Fruit fly (Drosophila melanogaster) whole organism, embryonic: ENCODE results near the gene CG15011.

Source experiments
- Ada2b ChIP-seq: fragments of 200-800 bp; sonication (Bioruptor generic); IDR thresholded peaks from 2 replicates; pipeline ENCODE4 v1.3.6; 2022; ENCODE audit warnings: missing biosample characterization, missing genetic modification characterization
- Awh ChIP-seq: fragments of 200-800 bp; sonication (Bioruptor generic); IDR thresholded peaks from 2 replicates; pipeline ENCODE4, ENCODE4 v1.3.6; 2022; ENCODE audit warnings: missing biosample characterization, missing genetic modification characterization
- CG10366 ChIP-seq: fragments of 200-800 bp; sonication (Bioruptor generic); IDR thresholded peaks from 2 replicates; pipeline ENCODE4 v1.3.6; 2022; ENCODE audit warnings: missing biosample characterization, missing genetic modification characterization
- CG10979 ChIP-seq: fragments of 200-800 bp; sonication (Bioruptor generic); optimal IDR thresholded peaks from 2 replicates; lab custom pipeline; 2018; ENCODE audit warnings: missing biosample characterization, mild to moderate bottlenecking, missing genetic modification characterization, moderate library complexity
- CG12219 ChIP-seq: fragments of 200-800 bp; sonication (Bioruptor generic); optimal IDR thresholded peaks from 3 replicates; lab custom pipeline; 2018; ENCODE audit warnings: missing biosample characterization, mild to moderate bottlenecking, missing genetic modification characterization
- CG12391 ChIP-seq: fragments of 200-800 bp; sonication (Bioruptor generic); optimal IDR thresholded peaks from 3 replicates; lab custom pipeline; 2018; ENCODE audit warnings: missing biosample characterization, mild to moderate bottlenecking, missing genetic modification characterization, moderate library complexity
- CG12659 ChIP-seq: fragments of 200-800 bp; sonication (Bioruptor generic); optimal IDR thresholded peaks from 3 replicates; lab custom pipeline; 2017; ENCODE audit warnings: mild to moderate bottlenecking, missing biosample characterization, missing genetic modification reagents, missing genetic modification characterization
- CG13296 ChIP-seq: fragments of 200-800 bp; sonication (Bioruptor generic); optimal IDR thresholded peaks from 3 replicates; lab custom pipeline; 2018; ENCODE audit warnings: missing biosample characterization, mild to moderate bottlenecking, missing genetic modification characterization
- CG13424 ChIP-seq: fragments of 200-800 bp; sonication (Bioruptor generic); optimal IDR thresholded peaks from 2 replicates; lab custom pipeline; 2019; ENCODE audit warnings: missing biosample characterization, mild to moderate bottlenecking, missing genetic modification characterization, moderate library complexity
- CG14014 ChIP-seq: fragments of 200-800 bp; sonication (Bioruptor generic); IDR thresholded peaks from 2 replicates; pipeline ENCODE4 v1.3.6; 2022; ENCODE audit warnings: missing biosample characterization, missing genetic modification characterization
- CG15514 ChIP-seq: fragments of 200-800 bp; sonication (Bioruptor generic); optimal IDR thresholded peaks from 3 replicates; lab custom pipeline; 2017; ENCODE audit warnings: missing biosample characterization, missing genetic modification characterization, mild to moderate bottlenecking, moderate library complexity, missing genetic modification reagents
- CG17361 ChIP-seq: fragments of 200-800 bp; sonication (Bioruptor generic); IDR thresholded peaks from 3 replicates; pipeline ENCODE4 v1.3.6; 2022; ENCODE audit warnings: missing biosample characterization, missing genetic modification characterization
- CG2120 ChIP-seq: fragments of 200-800 bp; sonication (Bioruptor generic); optimal IDR thresholded peaks from 3 replicates; lab custom pipeline; 2016; ENCODE audit warnings: missing biosample characterization, missing genetic modification characterization
- CG2678 ChIP-seq: fragments of 200-800 bp; sonication (Bioruptor generic); optimal IDR thresholded peaks from 3 replicates; lab custom pipeline; 2019; ENCODE audit warnings: missing biosample characterization, mild to moderate bottlenecking, missing genetic modification characterization, moderate library complexity
- CG30403 ChIP-seq: fragments of 200-800 bp; sonication (Bioruptor generic); optimal IDR thresholded peaks from 3 replicates; lab custom pipeline; 2016; ENCODE audit warnings: missing biosample characterization, missing genetic modification characterization
- CG31441 ChIP-seq: fragments of 200-800 bp; sonication (Bioruptor generic); IDR thresholded peaks from 2 replicates; pipeline ENCODE4 v1.3.6; 2022; ENCODE audit warnings: missing biosample characterization, missing genetic modification characterization
- CG32532 ChIP-seq: fragments of 200-800 bp; sonication (Bioruptor generic); IDR thresholded peaks from 2 replicates; pipeline ENCODE4 v1.3.6; 2022; ENCODE audit warnings: missing biosample characterization, missing genetic modification characterization
- CG34376 ChIP-seq: fragments of 200-800 bp; sonication (Bioruptor generic); optimal IDR thresholded peaks from 2 replicates; lab custom pipeline; 2018; ENCODE audit warnings: missing biosample characterization, mild to moderate bottlenecking, missing genetic modification characterization
- CG4854 ChIP-seq: fragments of 200-800 bp; sonication (Bioruptor generic); optimal IDR thresholded peaks from 2 replicates; lab custom pipeline; 2016; ENCODE audit warnings: missing biosample characterization, missing genetic modification characterization, inconsistent platforms
- CG8089 ChIP-seq: fragments of 200-800 bp; sonication (Bioruptor generic); optimal IDR thresholded peaks from 3 replicates; lab custom pipeline; 2016; ENCODE audit warnings: missing biosample characterization, missing genetic modification characterization
- CrebB ChIP-seq: fragments of 200-800 bp; sonication (Bioruptor generic); optimal IDR thresholded peaks from 3 replicates; lab custom pipeline; 2018; ENCODE audit warnings: missing biosample characterization, mild to moderate bottlenecking, missing genetic modification characterization
- D19A ChIP-seq: fragments of 200-800 bp; optimal IDR thresholded peaks from 3 replicates; lab custom pipeline; 2019; ENCODE audit warnings: missing biosample characterization, mild to moderate bottlenecking, missing genetic modification characterization, moderate library complexity
- Dbx ChIP-seq: fragments of 200-800 bp; sonication (Bioruptor generic); IDR thresholded peaks from 3 replicates; pipeline ENCODE4 v1.3.6; 2022; ENCODE audit warnings: missing biosample characterization, missing genetic modification characterization
- Doc2 ChIP-seq: fragments of 200-800 bp; sonication (Bioruptor generic); IDR thresholded peaks from 2 replicates; pipeline ENCODE4 v1.3.6; 2022; ENCODE audit warnings: missing biosample characterization, missing genetic modification characterization
- Drgx ChIP-seq: fragments of 200-800 bp; sonication (Bioruptor generic); IDR thresholded peaks from 2 replicates; pipeline ENCODE4 v1.3.6; 2022; ENCODE audit warnings: missing biosample characterization, missing genetic modification characterization
- Fer1 ChIP-seq: fragments of 200-800 bp; sonication (Bioruptor generic); optimal IDR thresholded peaks from 2 replicates; lab custom pipeline; 2017; ENCODE audit warnings: missing biosample characterization, mild to moderate bottlenecking, missing genetic modification characterization
- Meics ChIP-seq: fragments of 200-800 bp; sonication (Bioruptor generic); optimal IDR thresholded peaks from 2 replicates; lab custom pipeline; 2017; ENCODE audit warnings: missing biosample characterization, mild to moderate bottlenecking, missing genetic modification characterization
- Nf-YC ChIP-seq: fragments of 200-800 bp; optimal IDR thresholded peaks from 3 replicates; lab custom pipeline; 2019; ENCODE audit warnings: missing biosample characterization, mild to moderate bottlenecking, missing genetic modification characterization, moderate library complexity
- Oli ChIP-seq: fragments of 200-800 bp; sonication (Bioruptor generic); optimal IDR thresholded peaks from 2 replicates; lab custom pipeline; 2018; ENCODE audit warnings: missing biosample characterization, mild to moderate bottlenecking, missing genetic modification characterization, moderate library complexity
- Pdp1 ChIP-seq, 2 experiments: fragments of 200-800 bp; sonication (Bioruptor generic); optimal IDR thresholded peaks; 3 replicates each; lab custom pipeline; 2016; ENCODE audit warnings: missing biosample characterization in 2 of 2, missing genetic modification characterization in 2 of 2, mild to moderate bottlenecking in 1 of 2, moderate library complexity in 1 of 2
- Sox102F ChIP-seq: fragments of 200-800 bp; sonication (Bioruptor generic); optimal IDR thresholded peaks from 2 replicates; lab custom pipeline; 2018; ENCODE audit warnings: missing biosample characterization, mild to moderate bottlenecking, missing genetic modification characterization, moderate library complexity
- Trl ChIP-seq, 3 experiments: fragments of >200 bp in 2 of 3; fragments of 200-800 bp in 1 of 3; sonication (Bioruptor generic) in 1 of 3; optimal IDR thresholded peaks; 2 replicates in 1 of 3; 3 replicates in 2 of 3; lab custom pipeline; 2016 to 2017; ENCODE audit warnings: missing biosample characterization in 1 of 3, missing genetic modification characterization in 1 of 3
- bab2 ChIP-seq: fragments of 200-800 bp; sonication (Bioruptor generic); optimal IDR thresholded peaks from 2 replicates; lab custom pipeline; 2016; ENCODE audit warnings: missing biosample characterization, missing genetic modification characterization
- caup ChIP-seq: fragments of 200-800 bp; sonication (Bioruptor generic); optimal IDR thresholded peaks from 3 replicates; lab custom pipeline; 2017; ENCODE audit warnings: missing biosample characterization, mild to moderate bottlenecking, missing genetic modification characterization, moderate library complexity; ENCODE audit not compliant: severe bottlenecking
- chif ChIP-seq, 2 experiments: fragments of 200-800 bp; sonication (Bioruptor generic); optimal IDR thresholded peaks; 3 replicates each; lab custom pipeline; 2016; ENCODE audit warnings: missing biosample characterization in 2 of 2, missing genetic modification characterization in 2 of 2
- cwo ChIP-seq: fragments of 200-800 bp; sonication (Bioruptor generic); optimal IDR thresholded peaks from 3 replicates; lab custom pipeline; 2017; ENCODE audit warnings: missing biosample characterization, missing genetic modification characterization, mild to moderate bottlenecking, moderate library complexity, missing genetic modification reagents
- dysf ChIP-seq: fragments of 200-800 bp; sonication (Bioruptor generic); IDR thresholded peaks from 3 replicates; pipeline ENCODE4 v1.3.6; 2022; ENCODE audit warnings: missing biosample characterization, missing genetic modification characterization
- grau ChIP-seq: fragments of 200-800 bp; optimal IDR thresholded peaks from 3 replicates; lab custom pipeline; 2019; ENCODE audit warnings: missing biosample characterization, mild to moderate bottlenecking, missing genetic modification characterization, moderate library complexity
- hkb ChIP-seq, 2 experiments: fragments of 200-800 bp in 1 of 2; fragments of >200 bp in 1 of 2; sonication (Bioruptor generic) in 1 of 2; IDR thresholded peaks in 1 of 2; optimal IDR thresholded peaks in 1 of 2; 2 replicates each; pipeline versions ENCODE4 v1.3.6 to Lab custom; 2017 to 2022; ENCODE audit warnings: missing biosample characterization in 1 of 2, missing genetic modification characterization in 1 of 2
- mam ChIP-seq: fragments of 200-800 bp; sonication (Bioruptor generic); optimal IDR thresholded peaks from 3 replicates; lab custom pipeline; 2016; ENCODE audit warnings: missing biosample characterization, missing genetic modification characterization
- nau ChIP-seq: fragments of 200-800 bp; sonication (Bioruptor generic); optimal IDR thresholded peaks from 3 replicates; lab custom pipeline; 2017; ENCODE audit warnings: missing biosample characterization, mild to moderate bottlenecking, missing genetic modification characterization, missing genetic modification reagents
- nom ChIP-seq: fragments of 200-800 bp; sonication (Bioruptor generic); optimal IDR thresholded peaks from 2 replicates; lab custom pipeline; 2017; ENCODE audit warnings: missing biosample characterization, missing genetic modification characterization, mild to moderate bottlenecking, moderate library complexity, missing genetic modification reagents
- onecut ChIP-seq: fragments of 200-800 bp; sonication (Bioruptor generic); IDR thresholded peaks from 2 replicates; pipeline ENCODE4 v1.3.6; 2022; ENCODE audit warnings: missing biosample characterization, missing genetic modification characterization
- peb ChIP-seq: fragments of 200-800 bp; sonication (Bioruptor generic); IDR thresholded peaks from 2 replicates; pipeline ENCODE4 v1.3.6; 2022; ENCODE audit warnings: missing biosample characterization, missing genetic modification characterization
- salm ChIP-seq: fragments of 200-800 bp; sonication (Bioruptor generic); optimal IDR thresholded peaks from 2 replicates; lab custom pipeline; 2018; ENCODE audit warnings: missing biosample characterization, mild to moderate bottlenecking, missing genetic modification characterization
- sima ChIP-seq: fragments of 200-800 bp; sonication (Bioruptor generic); optimal IDR thresholded peaks from 2 replicates; lab custom pipeline; 2016; ENCODE audit warnings: missing biosample characterization, missing genetic modification characterization
- stc ChIP-seq: fragments of 200-800 bp; sonication (Bioruptor generic); IDR thresholded peaks from 2 replicates; pipeline ENCODE4 v1.3.6; 2022; ENCODE audit warnings: missing biosample characterization, missing genetic modification characterization
- unpg ChIP-seq: fragments of 200-800 bp; sonication (Bioruptor generic); optimal IDR thresholded peaks from 3 replicates; lab custom pipeline; 2018; ENCODE audit warnings: missing biosample characterization, mild to moderate bottlenecking, missing genetic modification characterization, moderate library complexity

Gene CG15011

DNA sequence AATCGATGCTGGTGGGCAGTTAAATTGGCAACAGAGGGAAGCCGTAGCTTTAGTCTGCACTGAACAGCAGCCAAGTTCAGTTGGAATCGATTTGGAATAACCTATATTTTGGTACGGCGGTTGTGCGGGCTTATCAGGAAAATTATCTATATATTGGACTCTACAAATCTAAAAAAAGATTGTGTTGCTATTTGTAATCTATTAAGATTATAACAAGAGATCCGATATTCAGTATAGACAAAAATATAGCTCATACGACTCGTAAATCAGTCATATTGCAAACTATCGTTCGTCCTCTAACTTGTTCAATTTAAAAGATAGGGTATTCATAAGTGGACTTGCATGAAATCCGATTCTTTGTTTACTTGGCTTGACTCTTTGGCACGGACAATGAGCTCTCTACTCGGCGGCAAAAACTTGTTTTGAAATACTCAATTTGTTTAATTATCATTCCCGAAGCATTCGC is 29.7 kb upstream of the CG15011 start, which contains the start of gene Hexo1 (continued):
- peak; percentile 13 for TF ChIP-seq bab2
- peak; percentile 44 for TF ChIP-seq Meics (GFP tag; lab: Kevin White, UChicago)
- peak in 1 of 2 experiments; percentile 23 for TF ChIP-seq Pdp1 (GFP tag; optimal IDR thresholded peaks at IDR 0.05; lab: Kevin White, UChicago)
- peak; percentile 29 for TF ChIP-seq caup
- no peak for TF ChIP-seq CG8089 (GFP tag; lab: Kevin White, UChicago)
- peak; percentile 39 for TF ChIP-seq grau (tag; lab: Kevin White, UChicago)
- no peak for TF ChIP-seq onecut (GFP tag; lab: Robert Waterston, UW)
- peak; percentile 27 for TF ChIP-seq CG12391 (tag; lab: Kevin White, UChicago)
- TF ChIP-seq nau (GFP tag; lab: Kevin White, UChicago) = no peak
- peak; percentile 79 for TF ChIP-seq CG34376 (GFP tag; lab: Kevin White, UChicago)
- TF ChIP-seq peb (GFP tag; lab: Robert Waterston, UW) = no peak
- peak; percentile 51 for TF ChIP-seq CG2678 (tag; lab: Kevin White, UChicago)
- TF ChIP-seq CG30403 (GFP tag; lab: Kevin White, UChicago) = peak; percentile 37
- TF ChIP-seq unpg (GFP tag; lab: Kevin White, UChicago) = peak; percentile 36
- TF ChIP-seq D19A (tag; lab: Kevin White, UChicago) = peak; percentile 97
- no peak for TF ChIP-seq sima
- peak; percentile 54 for TF ChIP-seq CG13296 (GFP tag; lab: Kevin White, UChicago)
- no peak for TF ChIP-seq salm (tag; lab: Kevin White, UChicago)
- TF ChIP-seq CG12659 (GFP tag; lab: Kevin White, UChicago) = peak; percentile 27
- TF ChIP-seq hkb (optimal IDR thresholded peaks at IDR 0.05; lab: Kevin White, UChicago) = no peak
- peak; percentile 61 for TF ChIP-seq hkb (GFP tag; IDR thresholded peaks at IDR 0.05; lab: Robert Waterston, UW)
- TF ChIP-seq nom (GFP tag; lab: Kevin White, UChicago) = peak; percentile 59
- peak; percentile 21 for TF ChIP-seq CG10979 (tag; lab: Kevin White, UChicago)
- peak; percentile 78 for TF ChIP-seq CG15514 (GFP tag; lab: Kevin White, UChicago)
- TF ChIP-seq Nf-YC (tag; lab: Kevin White, UChicago) = peak; percentile 0
- 0 out of 2 replicates have a peak, but pooled peaks have one; percentile 16 for TF ChIP-seq CG14014 (GFP tag; lab: Robert Waterston, UW)
- 0 out of 2 replicates have a peak, but pooled peaks have one; percentile 10 for TF ChIP-seq CG10366 (GFP tag; lab: Robert Waterston, UW)
- TF ChIP-seq Awh (GFP tag; lab: Robert Waterston, UW) = no peak
- TF ChIP-seq CG2120 = peak; percentile 53
- peak; percentile 50; the same call in 2 of the 3 replicates for TF ChIP-seq dysf (GFP tag; lab: Robert Waterston, UW)
- TF ChIP-seq cwo (GFP tag; lab: Kevin White, UChicago) = peak; percentile 17
- TF ChIP-seq Doc2 (GFP tag; lab: Robert Waterston, UW) = no peak
- TF ChIP-seq Drgx (GFP tag; lab: Robert Waterston, UW) = 0 out of 2 replicates have a peak, but pooled peaks have one; percentile 15
- TF ChIP-seq Dbx = peak; percentile 20; the same call in 1 of the 3 replicates
- peak; percentile 33 for TF ChIP-seq Sox102F (GFP tag; lab: Kevin White, UChicago)
- TF ChIP-seq mam (GFP tag; lab: Kevin White, UChicago) = peak; percentile 15
- peak; percentile 23 for TF ChIP-seq CrebB (tag; lab: Kevin White, UChicago)
- no peak for TF ChIP-seq chif (GFP tag; optimal IDR thresholded peaks at IDR 0.05; lab: Kevin White, UChicago)
- TF ChIP-seq CG32532 (GFP tag; lab: Robert Waterston, UW) = peak; percentile 51; the same call in 1 of the 2 replicates
- peak; percentile 25 for TF ChIP-seq Oli
- no peak for TF ChIP-seq CG31441 (GFP tag; lab: Robert Waterston, UW)
- TF ChIP-seq Fer1 (GFP tag; lab: Kevin White, UChicago) = peak; percentile 40
- TF ChIP-seq stc (GFP tag; lab: Robert Waterston, UW) = no peak
- peak; percentile 30; the same call in 1 of the 3 replicates for TF ChIP-seq CG17361 (GFP tag; lab: Robert Waterston, UW)
- TF ChIP-seq CG12219 (GFP tag; lab: Kevin White, UChicago) = peak; percentile 34
- TF ChIP-seq Ada2b (GFP tag; lab: Robert Waterston, UW) = 0 out of 2 replicates have a peak, but pooled peaks have one; percentile 17
- TF ChIP-seq CG13424 (tag; lab: Kevin White, UChicago) = peak; percentile 42
- TF ChIP-seq Trl (optimal IDR thresholded peaks at IDR 0.05; lab: Kevin White, UChicago) = no peak
- TF ChIP-seq Trl (GFP tag; optimal IDR thresholded peaks at IDR 0.05; lab: Kevin White, UChicago) = no peak
- peak; percentile 2 for TF ChIP-seq CG4854 (GFP tag; lab: Kevin White, UChicago)
